Fruit fly (Drosophila melanogaster) whole organism, embryonic: ENCODE measurements around the gene sloth1.

Experiments
- Abd-B ChIP-seq: fragments of 200-800 bp; sonication (Bioruptor generic); optimal IDR thresholded peaks from 2 replicates; lab custom pipeline; 2018; ENCODE audit warnings: missing biosample characterization, mild to moderate bottlenecking, missing genetic modification characterization, moderate library complexity
- Asciz ChIP-seq: fragments of 200-800 bp; sonication (Bioruptor generic); optimal IDR thresholded peaks from 2 replicates; lab custom pipeline; 2017; ENCODE audit warnings: missing biosample characterization, mild to moderate bottlenecking, missing genetic modification characterization, missing genetic modification reagents
- CG18011 ChIP-seq: fragments of 200-800 bp; sonication (Bioruptor generic); optimal IDR thresholded peaks from 2 replicates; lab custom pipeline; 2017; ENCODE audit warnings: missing biosample characterization, missing genetic modification characterization, mild to moderate bottlenecking, moderate library complexity, missing genotype
- CG3407 ChIP-seq: fragments of 200-800 bp; sonication (Bioruptor generic); optimal IDR thresholded peaks from 2 replicates; lab custom pipeline; 2018; ENCODE audit warnings: missing biosample characterization, mild to moderate bottlenecking, missing genetic modification characterization
- Deaf1 ChIP-seq: fragments of 200-800 bp; optimal IDR thresholded peaks from 3 replicates; lab custom pipeline; 2019; ENCODE audit warnings: missing biosample characterization, mild to moderate bottlenecking, missing genetic modification characterization, moderate library complexity
- ash1 ChIP-seq: fragments of 200-800 bp; sonication (Bioruptor generic); optimal IDR thresholded peaks from 2 replicates; lab custom pipeline; 2018; ENCODE audit warnings: missing biosample characterization, mild to moderate bottlenecking, missing genetic modification characterization
- bowl ChIP-seq: fragments of 200-800 bp; sonication (Bioruptor generic); IDR thresholded peaks from 2 replicates; pipeline ENCODE4 v1.3.6; 2022; ENCODE audit warnings: missing biosample characterization, missing genetic modification characterization
- esg ChIP-seq: fragments of 200-800 bp; sonication (Bioruptor generic); conservative IDR thresholded peaks from 2 replicates; pipeline ENCODE4 v1.3.6; 2022; ENCODE audit warnings: missing biosample characterization, missing genetic modification characterization
- fd96Cb ChIP-seq: fragments of 200-800 bp; sonication (Bioruptor generic); optimal IDR thresholded peaks from 2 replicates; lab custom pipeline; 2018; ENCODE audit warnings: missing biosample characterization, mild to moderate bottlenecking, missing genetic modification characterization, moderate library complexity
- nmo ChIP-seq: fragments of 200-800 bp; sonication (Bioruptor generic); optimal IDR thresholded peaks from 2 replicates; lab custom pipeline; 2018; ENCODE audit warnings: missing biosample characterization, mild to moderate bottlenecking, missing genetic modification characterization, moderate library complexity
- pan ChIP-seq, 4 experiments: fragments of >200 bp in 3 of 4; fragments of 200-800 bp in 1 of 4; sonication (Bioruptor generic) in 1 of 4; optimal IDR thresholded peaks in 3 of 4; IDR thresholded peaks in 1 of 4; 2 replicates each; pipeline versions ENCODE4 v1.3.6 to Lab custom; 2017 to 2022; ENCODE audit warnings: missing biosample characterization in 2 of 4, missing genetic modification characterization in 2 of 4, mixed read lengths in 1 of 4
- vnd ChIP-seq: fragments of 200-800 bp; sonication (Bioruptor generic); IDR thresholded peaks from 3 replicates; pipeline ENCODE4 v1.3.6; 2022; ENCODE audit warnings: missing biosample characterization, missing genetic modification characterization; ENCODE audit not compliant: partially characterized antibody

DNA sequence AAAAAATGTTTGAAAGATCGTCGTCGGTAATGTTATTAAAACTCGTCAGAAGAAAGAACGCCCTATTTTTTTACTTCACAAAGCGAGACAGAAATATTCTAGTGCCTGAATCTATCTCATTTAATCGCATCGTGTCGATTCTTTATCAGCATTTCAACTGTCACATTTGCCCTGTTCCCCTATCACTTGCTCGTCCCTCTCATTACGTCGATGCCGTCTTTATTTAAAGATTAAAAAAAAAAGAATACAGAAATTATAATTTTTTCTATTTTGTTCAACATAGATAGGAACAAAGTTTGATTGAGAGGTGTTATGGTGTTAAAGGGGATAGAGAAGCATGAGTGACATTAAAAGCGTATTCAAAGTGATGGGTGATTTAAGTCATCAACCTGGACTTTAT, 23.1 kb upstream of the sloth1 start:
- TF ChIP-seq fd96Cb (tag; lab: Kevin White, UChicago) (no peak), CG18011 (GFP tag; lab: Kevin White, UChicago) (no peak), esg (no peak), ash1 (GFP tag; lab: Kevin White, UChicago) (no peak), CG3407 (no peak), Deaf1 (no peak), bowl (GFP tag; lab: Robert Waterston, UW) (no peak), Asciz (no peak), nmo (GFP tag; lab: Kevin White, UChicago) (no peak), pan (optimal IDR thresholded peaks at IDR 0.05; lab: Kevin White, UChicago) (no peak), pan (GFP tag; optimal IDR thresholded peaks at IDR 0.05 in 1 of 2, IDR thresholded peaks at IDR 0.05 in 1 of 2) (no peak), vnd (GFP tag; lab: Robert Waterston, UW) (no peak), Abd-B (GFP tag; lab: Kevin White, UChicago) (no peak)
